Fruit fly (Drosophila melanogaster) whole organism, embryonic: ENCODE data around the gene CG43998.

ENCODE experiments used
- CG10147 ChIP-seq: fragments of 200-800 bp; sonication (Bioruptor generic); optimal IDR thresholded peaks from 2 replicates; lab custom pipeline; 2019; ENCODE audit warnings: missing biosample characterization, mild to moderate bottlenecking, missing genetic modification characterization, moderate library complexity
- CG10462 ChIP-seq: fragments of 200-800 bp; sonication (Bioruptor generic); optimal IDR thresholded peaks from 2 replicates; lab custom pipeline; 2016; ENCODE audit warnings: missing biosample characterization, missing genetic modification characterization
- CG10543 ChIP-seq: fragments of 200-800 bp; sonication (Bioruptor generic); optimal IDR thresholded peaks from 3 replicates; lab custom pipeline; 2017; ENCODE audit warnings: missing biosample characterization, mild to moderate bottlenecking, missing genetic modification characterization, moderate library complexity
- CG10654 ChIP-seq: fragments of 200-800 bp; sonication (Bioruptor generic); optimal IDR thresholded peaks from 2 replicates; lab custom pipeline; 2016; ENCODE audit warnings: missing biosample characterization, missing genetic modification characterization
- CG12744 ChIP-seq: fragments of 200-800 bp; sonication (Bioruptor generic); optimal IDR thresholded peaks from 2 replicates; lab custom pipeline; 2016; ENCODE audit warnings: missing biosample characterization, missing genetic modification characterization
- CG13123 ChIP-seq: fragments of 200-800 bp; sonication (Bioruptor generic); optimal IDR thresholded peaks from 2 replicates; lab custom pipeline; 2016; ENCODE audit warnings: missing biosample characterization, missing genetic modification characterization
- CG15011 ChIP-seq: fragments of 200-800 bp; sonication (Bioruptor generic); optimal IDR thresholded peaks from 3 replicates; lab custom pipeline; 2018; ENCODE audit warnings: missing biosample characterization, mild to moderate bottlenecking, missing genetic modification characterization
- CG15479 ChIP-seq: fragments of 200-800 bp; sonication (Bioruptor generic); optimal IDR thresholded peaks from 3 replicates; lab custom pipeline; 2019; ENCODE audit warnings: missing biosample characterization, mild to moderate bottlenecking, missing genetic modification characterization, moderate library complexity
- CG17361 ChIP-seq: fragments of 200-800 bp; sonication (Bioruptor generic); IDR thresholded peaks from 3 replicates; pipeline ENCODE4 v1.3.6; 2022; ENCODE audit warnings: missing biosample characterization, missing genetic modification characterization
- CG1832 ChIP-seq: fragments of 200-800 bp; sonication (Bioruptor generic); optimal IDR thresholded peaks from 2 replicates; lab custom pipeline; 2017; ENCODE audit warnings: missing biosample characterization, mild to moderate bottlenecking, missing genetic modification characterization, inconsistent platforms
- CG2129 ChIP-seq: fragments of 200-800 bp; sonication (Bioruptor generic); IDR thresholded peaks from 2 replicates; pipeline ENCODE4 v1.3.6; 2022; ENCODE audit warnings: missing biosample characterization, missing genetic modification characterization; ENCODE audit not compliant: partially characterized antibody
- CG31441 ChIP-seq: fragments of 200-800 bp; sonication (Bioruptor generic); IDR thresholded peaks from 2 replicates; pipeline ENCODE4 v1.3.6; 2022; ENCODE audit warnings: missing biosample characterization, missing genetic modification characterization
- CG33213 ChIP-seq: fragments of 200-800 bp; sonication (Bioruptor generic); optimal IDR thresholded peaks from 3 replicates; lab custom pipeline; 2016; ENCODE audit warnings: missing biosample characterization, missing genetic modification characterization
- CG34224 ChIP-seq: fragments of 200-800 bp; sonication (Bioruptor generic); IDR thresholded peaks from 3 replicates; pipeline ENCODE4 v1.3.6; 2022; ENCODE audit warnings: missing biosample characterization, missing genetic modification characterization; ENCODE audit not compliant: partially characterized antibody
- CG6254 ChIP-seq: fragments of 200-800 bp; sonication (Bioruptor generic); optimal IDR thresholded peaks from 3 replicates; lab custom pipeline; 2017; ENCODE audit warnings: mild to moderate bottlenecking, missing biosample characterization, missing genetic modification reagents, missing genetic modification characterization
- CG6689 ChIP-seq: fragments of 200-800 bp; sonication (Bioruptor generic); IDR thresholded peaks from 2 replicates; pipeline ENCODE4 v1.3.6; 2022; ENCODE audit warnings: missing biosample characterization, missing genetic modification characterization
- CG7357 ChIP-seq: fragments of 200-800 bp; sonication (Bioruptor generic); IDR thresholded peaks from 3 replicates; pipeline ENCODE4 v1.3.6; 2022; ENCODE audit warnings: missing biosample characterization, missing genetic modification characterization
- CG7963 ChIP-seq: fragments of 200-800 bp; sonication (Bioruptor generic); IDR thresholded peaks from 3 replicates; pipeline ENCODE4 v1.3.6; 2022; ENCODE audit warnings: missing biosample characterization, missing genetic modification characterization; ENCODE audit not compliant: partially characterized antibody
- CG8924 ChIP-seq: fragments of 200-800 bp; optimal IDR thresholded peaks from 3 replicates; lab custom pipeline; 2019; ENCODE audit warnings: missing biosample characterization, mild to moderate bottlenecking, missing genetic modification characterization, moderate library complexity
- CG8944 ChIP-seq: fragments of 200-800 bp; sonication (Bioruptor generic); optimal IDR thresholded peaks from 3 replicates; lab custom pipeline; 2016; ENCODE audit warnings: missing biosample characterization, missing genetic modification characterization
- CG9609 ChIP-seq: fragments of 200-800 bp; sonication (Bioruptor generic); optimal IDR thresholded peaks from 3 replicates; lab custom pipeline; 2016; ENCODE audit warnings: missing biosample characterization, missing genetic modification characterization
- CG9876 ChIP-seq: fragments of 200-800 bp; sonication (Bioruptor generic); optimal IDR thresholded peaks from 2 replicates; lab custom pipeline; 2016; ENCODE audit warnings: missing biosample characterization, missing genetic modification characterization
- CG9932 ChIP-seq: fragments of 200-800 bp; sonication (Bioruptor generic); IDR thresholded peaks from 2 replicates; pipeline ENCODE4 v1.3.6; 2022; ENCODE audit warnings: missing biosample characterization, missing genetic modification characterization
- CoRest ChIP-seq: fragments of 200-800 bp; sonication (Bioruptor generic); optimal IDR thresholded peaks from 3 replicates; lab custom pipeline; 2018; ENCODE audit warnings: missing biosample characterization, mild to moderate bottlenecking, missing genetic modification characterization, moderate library complexity
- Dip2 ChIP-seq: fragments of 200-800 bp; sonication (Bioruptor generic); IDR thresholded peaks from 2 replicates; pipeline ENCODE4 v1.3.6; 2022; ENCODE audit warnings: missing biosample characterization, missing genetic modification characterization
- Drgx ChIP-seq: fragments of 200-800 bp; sonication (Bioruptor generic); IDR thresholded peaks from 2 replicates; pipeline ENCODE4 v1.3.6; 2022; ENCODE audit warnings: missing biosample characterization, missing genetic modification characterization
- Jarid2 ChIP-seq: fragments of 200-800 bp; sonication (Bioruptor generic); optimal IDR thresholded peaks from 3 replicates; lab custom pipeline; 2017; ENCODE audit warnings: mild to moderate bottlenecking, missing biosample characterization, missing genetic modification reagents, missing genetic modification characterization
- Med ChIP-seq: fragments of 200-800 bp; sonication (Bioruptor generic); peaks from one replicate; lab custom pipeline; 2016; ENCODE audit warnings: missing biosample characterization, missing genetic modification characterization, mild to moderate bottlenecking, inconsistent platforms, moderate library complexity
- Myb ChIP-seq: fragments of 200-800 bp; sonication (Bioruptor generic); optimal IDR thresholded peaks from 2 replicates; lab custom pipeline; 2016; ENCODE audit warnings: missing biosample characterization, missing genetic modification characterization
- Nf-YB ChIP-seq: fragments of 200-800 bp; sonication (Bioruptor generic); optimal IDR thresholded peaks from 3 replicates; lab custom pipeline; 2019; ENCODE audit warnings: missing biosample characterization, mild to moderate bottlenecking, missing genetic modification characterization, moderate library complexity
- Scr ChIP-seq: fragments of 200-800 bp; sonication (Bioruptor generic); IDR thresholded peaks from 2 replicates; pipeline ENCODE4 v1.3.6; 2022; ENCODE audit warnings: missing biosample characterization, missing genetic modification characterization; ENCODE audit not compliant: partially characterized antibody
- Xbp1 ChIP-seq: fragments of 200-800 bp; sonication (Bioruptor generic); optimal IDR thresholded peaks from 3 replicates; lab custom pipeline; 2016; ENCODE audit warnings: missing biosample characterization, mild to moderate bottlenecking, missing genetic modification characterization
- ac ChIP-seq: fragments of 200-800 bp; sonication (Bioruptor generic); optimal IDR thresholded peaks from 3 replicates; lab custom pipeline; 2017; ENCODE audit warnings: missing biosample characterization, mild to moderate bottlenecking, missing genetic modification characterization
- ato ChIP-seq: fragments of 200-800 bp; sonication (Bioruptor generic); IDR thresholded peaks from 2 replicates; pipeline ENCODE4 v1.3.6; 2022; ENCODE audit warnings: missing biosample characterization, missing genetic modification characterization; ENCODE audit not compliant: partially characterized antibody
- bsh ChIP-seq, 2 experiments: fragments of 200-800 bp; sonication (Bioruptor generic); optimal IDR thresholded peaks; 2 replicates each; lab custom pipeline; 2017 to 2018; ENCODE audit warnings: mild to moderate bottlenecking in 2 of 2, missing biosample characterization in 2 of 2, missing genetic modification characterization in 2 of 2, moderate library complexity in 1 of 2
- cg ChIP-seq: fragments of 200-800 bp; sonication (Bioruptor generic); optimal IDR thresholded peaks from 3 replicates; lab custom pipeline; 2019; ENCODE audit warnings: missing biosample characterization, mild to moderate bottlenecking, missing genetic modification characterization, moderate library complexity
- crol ChIP-seq: fragments of 200-800 bp; sonication (Bioruptor generic); IDR thresholded peaks from 2 replicates; pipeline ENCODE4 v1.3.6; 2022; ENCODE audit warnings: missing biosample characterization, missing genetic modification characterization
- esg ChIP-seq: fragments of 200-800 bp; sonication (Bioruptor generic); conservative IDR thresholded peaks from 2 replicates; pipeline ENCODE4 v1.3.6; 2022; ENCODE audit warnings: missing biosample characterization, missing genetic modification characterization
- fd102C ChIP-seq: fragments of 200-800 bp; sonication (Bioruptor generic); optimal IDR thresholded peaks from 2 replicates; lab custom pipeline; 2018; ENCODE audit warnings: missing biosample characterization, mild to moderate bottlenecking, missing genetic modification characterization, moderate library complexity
- fd3F ChIP-seq: fragments of 200-800 bp; sonication (Bioruptor generic); optimal IDR thresholded peaks from 2 replicates; lab custom pipeline; 2018; ENCODE audit warnings: missing biosample characterization, mild to moderate bottlenecking, missing genetic modification characterization, moderate library complexity
- ham ChIP-seq: fragments of 200-800 bp; sonication (Bioruptor generic); IDR thresholded peaks from 2 replicates; pipeline ENCODE4 v1.3.6; 2022; ENCODE audit warnings: missing biosample characterization, missing genetic modification characterization
- hb ChIP-seq: fragments of 200-800 bp; sonication (Bioruptor generic); IDR thresholded peaks from 3 replicates; pipeline ENCODE4 v1.3.6; 2022; ENCODE audit warnings: missing biosample characterization, missing genetic modification characterization; ENCODE audit not compliant: partially characterized antibody
- hkb ChIP-seq, 2 experiments: fragments of 200-800 bp in 1 of 2; fragments of >200 bp in 1 of 2; sonication (Bioruptor generic) in 1 of 2; IDR thresholded peaks in 1 of 2; optimal IDR thresholded peaks in 1 of 2; 2 replicates each; pipeline versions ENCODE4 v1.3.6 to Lab custom; 2017 to 2022; ENCODE audit warnings: missing biosample characterization in 1 of 2, missing genetic modification characterization in 1 of 2
- klu ChIP-seq: fragments of 200-800 bp; sonication (Bioruptor generic); IDR thresholded peaks from 2 replicates; pipeline ENCODE4 v1.3.6; 2022; ENCODE audit warnings: missing biosample characterization, missing genetic modification characterization
- lmd ChIP-seq: fragments of 200-800 bp; sonication (Bioruptor generic); IDR thresholded peaks from 2 replicates; pipeline ENCODE4 v1.3.6; 2022; ENCODE audit warnings: missing biosample characterization, missing genetic modification characterization
- lola ChIP-seq, 3 experiments: fragments of >200 bp in 2 of 3; fragments of 200-800 bp in 1 of 3; sonication (Bioruptor generic) in 1 of 3; optimal IDR thresholded peaks; 2 replicates each; lab custom pipeline; 2017 to 2019; ENCODE audit warnings: missing biosample characterization in 3 of 3, missing genetic modification characterization in 3 of 3, mild to moderate bottlenecking in 1 of 3, moderate library complexity in 1 of 3
- repo ChIP-seq: fragments of 200-800 bp; sonication (Bioruptor generic); optimal IDR thresholded peaks from 2 replicates; lab custom pipeline; 2016; ENCODE audit warnings: missing biosample characterization, missing genetic modification characterization
- trh ChIP-seq: fragments of 200-800 bp; sonication (Bioruptor generic); optimal IDR thresholded peaks from 2 replicates; lab custom pipeline; 2016; ENCODE audit warnings: missing biosample characterization, missing genetic modification characterization
- tx ChIP-seq: fragments of 200-800 bp; sonication (Bioruptor generic); optimal IDR thresholded peaks from 2 replicates; lab custom pipeline; 2016; ENCODE audit warnings: missing biosample characterization, missing genetic modification characterization
- unpg ChIP-seq: fragments of 200-800 bp; sonication (Bioruptor generic); optimal IDR thresholded peaks from 3 replicates; lab custom pipeline; 2018; ENCODE audit warnings: missing biosample characterization, mild to moderate bottlenecking, missing genetic modification characterization, moderate library complexity

The CG43998 gene

dm6 chr3R:23887096-23887421 is 41.7 kb downstream of the CG43998 start (continued):
- peak; percentile 71 for TF ChIP-seq Jarid2 (GFP tag; lab: Kevin White, UChicago)
- TF ChIP-seq CG34224 (GFP tag; lab: Robert Waterston, UW): no peak
- TF ChIP-seq CG15011 (GFP tag; lab: Kevin White, UChicago): peak; percentile 77
- TF ChIP-seq CG6689 (GFP tag; lab: Robert Waterston, UW): peak; percentile 66
- no peak for TF ChIP-seq Dip2
- TF ChIP-seq klu (GFP tag; lab: Robert Waterston, UW): peak; percentile 81; the same call in 1 of the 2 replicates
- peak; percentile 4 for TF ChIP-seq CG8944
- peak; percentile 94 for TF ChIP-seq lmd (GFP tag; lab: Robert Waterston, UW)
- peak; percentile 76 for TF ChIP-seq fd102C
- peak; percentile 92 to 99 for TF ChIP-seq bsh (GFP tag; optimal IDR thresholded peaks at IDR 0.05; lab: Kevin White, UChicago)
- peak; percentile 96 for TF ChIP-seq CG8924 (tag; lab: Kevin White, UChicago)
- TF ChIP-seq CG10543 (GFP tag; lab: Kevin White, UChicago): no peak
- TF ChIP-seq repo (GFP tag; lab: Kevin White, UChicago): no peak
- TF ChIP-seq ac (GFP tag; lab: Kevin White, UChicago): peak; percentile 84
- TF ChIP-seq CG31441: peak; percentile 91
- no peak for TF ChIP-seq CG33213 (GFP tag; lab: Kevin White, UChicago)
- peak; percentile 92 for TF ChIP-seq Xbp1 (GFP tag; lab: Kevin White, UChicago)
- TF ChIP-seq CG10462: peak; percentile 85
- no peak for TF ChIP-seq CG2129
- TF ChIP-seq hb (GFP tag; lab: Robert Waterston, UW): no peak
- TF ChIP-seq CG15479 (GFP tag; lab: Kevin White, UChicago): no peak
- TF ChIP-seq Drgx (GFP tag; lab: Robert Waterston, UW): peak; percentile 99
- peak; percentile 88 for TF ChIP-seq esg (GFP tag; lab: Robert Waterston, UW)
- no peak for TF ChIP-seq cg (GFP tag; lab: Kevin White, UChicago)
- peak; percentile 95 for TF ChIP-seq CoRest (tag; lab: Kevin White, UChicago)
- no peak for TF ChIP-seq hkb (optimal IDR thresholded peaks at IDR 0.05; lab: Kevin White, UChicago)
- TF ChIP-seq hkb (GFP tag; IDR thresholded peaks at IDR 0.05; lab: Robert Waterston, UW): peak; percentile 95
- no peak for TF ChIP-seq tx
- peak in 1 of 3 experiments; percentile 98 for TF ChIP-seq lola (GFP tag; optimal IDR thresholded peaks at IDR 0.05; lab: Kevin White, UChicago)
- no peak for TF ChIP-seq CG12744 (GFP tag; lab: Kevin White, UChicago)
- TF ChIP-seq CG7963 (GFP tag; lab: Robert Waterston, UW): no peak
- TF ChIP-seq Scr (GFP tag; lab: Robert Waterston, UW): no peak
- TF ChIP-seq fd3F: peak; percentile 76
- TF ChIP-seq crol (GFP tag; lab: Robert Waterston, UW): peak; percentile 54
- TF ChIP-seq CG9609: peak; percentile 35
- TF ChIP-seq unpg (GFP tag; lab: Kevin White, UChicago): peak; percentile 95
- peak; percentile 86 for TF ChIP-seq CG13123 (GFP tag; lab: Kevin White, UChicago)
- peak; percentile 83 for TF ChIP-seq CG7357 (GFP tag; lab: Robert Waterston, UW)
- no peak for TF ChIP-seq ham (GFP tag; lab: Robert Waterston, UW)
- peak; percentile 79 for TF ChIP-seq CG10147
- TF ChIP-seq trh (GFP tag; lab: Kevin White, UChicago): peak; percentile 86
- TF ChIP-seq CG1832: no peak
- no peak for TF ChIP-seq ato (GFP tag; lab: Robert Waterston, UW)
- TF ChIP-seq Myb: no peak
- TF ChIP-seq CG6254 (GFP tag; lab: Kevin White, UChicago): peak; percentile 91
- TF ChIP-seq CG10654 (GFP tag; lab: Kevin White, UChicago): peak; percentile 91
- no peak for TF ChIP-seq CG9876 (GFP tag; lab: Kevin White, UChicago)
- peak; percentile 68 for TF ChIP-seq CG9932 (GFP tag; lab: Robert Waterston, UW)
- peak; percentile 80 for TF ChIP-seq Nf-YB
- peak; percentile 93 for TF ChIP-seq CG17361
- TF ChIP-seq Med (GFP tag; lab: Kevin White, UChicago): peak; percentile 74
